Worm (Caenorhabditis elegans) whole organism, late embryonic: Measurements from ENCODE around the gene ZK546.5.

ENCODE experiments used
- K09A11.1 ChIP-seq: sonication (generic microtip); optimal IDR thresholded peaks from 2 replicates; lab custom pipeline; 2017; ENCODE audit warnings: antibody characterized with exemption, mild to moderate bottlenecking, missing genetic modification characterization, missing compliant biosample characterization; ENCODE audit not compliant: insufficient read depth
- Y22D7AL.16 ChIP-seq: sonication (generic microtip); optimal IDR thresholded peaks from 2 replicates; lab custom pipeline; 2016; ENCODE audit warnings: missing genetic modification characterization, missing compliant biosample characterization
- dve-1 ChIP-seq: sonication (generic microtip); optimal IDR thresholded peaks from 2 replicates; lab custom pipeline; 2017; ENCODE audit warnings: antibody characterized with exemption, mild to moderate bottlenecking, missing genetic modification characterization, missing compliant biosample characterization
- elt-2 ChIP-seq: sonication (generic microtip); optimal IDR thresholded peaks from 2 replicates; lab custom pipeline; 2016; ENCODE audit warnings: missing genetic modification reagents, missing genetic modification characterization, missing compliant biosample characterization
- elt-4 ChIP-seq: sonication (generic microtip); optimal IDR thresholded peaks from 2 replicates; lab custom pipeline; 2016; ENCODE audit warnings: missing genetic modification characterization, missing compliant biosample characterization
- fax-1 ChIP-seq: sonication (generic microtip); optimal IDR thresholded peaks from 2 replicates; lab custom pipeline; 2016; ENCODE audit warnings: missing genotype, missing genetic modification characterization, missing compliant biosample characterization
- hlh-8 ChIP-seq: sonication (generic microtip); optimal IDR thresholded peaks from 2 replicates; lab custom pipeline; 2016; ENCODE audit warnings: missing genotype, missing genetic modification characterization, missing compliant biosample characterization
- pha-2 ChIP-seq: sonication (generic microtip); optimal IDR thresholded peaks from 2 replicates; lab custom pipeline; 2017; ENCODE audit warnings: mild to moderate bottlenecking, missing genetic modification characterization, missing compliant biosample characterization
- sox-4 ChIP-seq: sonication (generic microtip); optimal IDR thresholded peaks from 2 replicates; lab custom pipeline; 2017; ENCODE audit warnings: mild to moderate bottlenecking, missing genetic modification characterization, inconsistent platforms, missing compliant biosample characterization
- tbx-2 ChIP-seq: sonication (generic microtip); optimal IDR thresholded peaks from 2 replicates; lab custom pipeline; 2016; ENCODE audit warnings: missing genetic modification characterization, missing compliant biosample characterization
- tbx-7 ChIP-seq: sonication (generic microtip); optimal IDR thresholded peaks from 2 replicates; lab custom pipeline; 2016; ENCODE audit warnings: missing genotype, missing genetic modification characterization, missing compliant biosample characterization
- unc-55 ChIP-seq: sonication (generic microtip); optimal IDR thresholded peaks from 2 replicates; lab custom pipeline; 2017; ENCODE audit warnings: missing biosample characterization, missing genetic modification reagents, missing genetic modification characterization

DNA sequence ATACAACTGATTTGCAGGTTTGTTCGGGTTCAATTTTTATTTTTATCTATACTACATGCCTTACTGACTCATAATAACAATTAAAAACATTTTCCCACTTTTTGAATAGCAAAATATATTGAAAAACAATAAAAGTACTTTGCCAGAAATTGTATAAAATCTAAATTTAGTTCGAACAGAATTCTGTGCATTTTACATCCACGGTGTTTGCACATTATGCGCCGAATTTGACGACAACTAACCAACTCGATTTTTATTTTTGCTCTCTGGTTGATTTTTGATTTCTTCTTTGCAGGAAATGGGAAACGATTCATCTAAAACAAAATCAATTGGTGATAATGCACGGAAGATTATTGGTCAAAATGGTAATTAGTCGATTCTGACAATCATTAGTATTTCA, 11.2 kb downstream of the ZK546.5 start:
- TF ChIP-seq elt-2 (tag; lab: Kevin White, UChicago) (no peak), elt-4 (no peak), unc-55 (GFP tag; lab: Kevin White, UChicago) (no peak), dve-1 (tag; lab: Kevin White, UChicago) (no peak), pha-2 (tag; lab: Kevin White, UChicago) (no peak), tbx-7 (tag; lab: Kevin White, UChicago) (no peak), hlh-8 (no peak), Y22D7AL.16 (no peak), sox-4 (tag; lab: Kevin White, UChicago) (no peak), K09A11.1 (tag; lab: Kevin White, UChicago) (no peak), fax-1 (no peak), tbx-2 (no peak)
